Fruit fly (Drosophila melanogaster) whole organism, adult: ENCODE measurements around the gene CG6791.

ENCODE experiments used
- CG11617 ChIP-seq: fragments of 200-800 bp; sonication (Bioruptor generic); optimal IDR thresholded peaks from 2 replicates; lab custom pipeline; 2017; ENCODE audit warnings: mild to moderate bottlenecking, missing biosample characterization, missing genetic modification reagents, missing genetic modification characterization
- CG12768 ChIP-seq: fragments of 200-800 bp; sonication (Bioruptor generic); optimal IDR thresholded peaks from 2 replicates; lab custom pipeline; 2017; ENCODE audit warnings: missing biosample characterization, missing genetic modification characterization, mild to moderate bottlenecking, moderate library complexity, missing genetic modification reagents
- CG14711 ChIP-seq: fragments of 200-800 bp; sonication (Bioruptor generic); optimal IDR thresholded peaks from 2 replicates; lab custom pipeline; 2018; ENCODE audit warnings: missing biosample characterization, mild to moderate bottlenecking, missing genetic modification characterization, moderate library complexity
- CG1620 ChIP-seq: fragments of 200-800 bp; sonication (Bioruptor generic); optimal IDR thresholded peaks from 2 replicates; lab custom pipeline; 2016; ENCODE audit warnings: missing biosample characterization, missing genetic modification characterization
- CG33017 ChIP-seq: fragments of 200-800 bp; sonication (Bioruptor generic); optimal IDR thresholded peaks from 2 replicates; lab custom pipeline; 2018; ENCODE audit warnings: missing biosample characterization, mild to moderate bottlenecking, missing genetic modification characterization, moderate library complexity
- CG5204 ChIP-seq: fragments of 200-800 bp; sonication (Bioruptor generic); optimal IDR thresholded peaks from 2 replicates; lab custom pipeline; 2016; ENCODE audit warnings: missing biosample characterization, missing genetic modification characterization
- CG7045 ChIP-seq: fragments of 200-800 bp; sonication (Bioruptor generic); optimal IDR thresholded peaks from 2 replicates; lab custom pipeline; 2017; ENCODE audit warnings: missing biosample characterization, mild to moderate bottlenecking, missing genetic modification characterization
- CG7101 ChIP-seq: fragments of 200-800 bp; sonication (Bioruptor generic); optimal IDR thresholded peaks from 2 replicates; lab custom pipeline; 2018; ENCODE audit warnings: missing biosample characterization, mild to moderate bottlenecking, missing genetic modification characterization, moderate library complexity
- Clk ChIP-seq: fragments of 200-800 bp; sonication (Bioruptor generic); optimal IDR thresholded peaks from 2 replicates; lab custom pipeline; 2017; ENCODE audit warnings: missing biosample characterization, missing genetic modification characterization
- Crg-1 ChIP-seq: fragments of 200-800 bp; sonication (Bioruptor generic); optimal IDR thresholded peaks from 2 replicates; lab custom pipeline; 2016; ENCODE audit warnings: missing biosample characterization, missing genetic modification characterization
- Hr96 ChIP-seq: fragments of 200-800 bp; sonication (Bioruptor generic); optimal IDR thresholded peaks from 2 replicates; lab custom pipeline; 2016; ENCODE audit warnings: missing biosample characterization, missing genetic modification characterization
- Mnt ChIP-seq: fragments of 200-800 bp; sonication (Bioruptor generic); optimal IDR thresholded peaks from 2 replicates; lab custom pipeline; 2016; ENCODE audit warnings: missing biosample characterization, mild to moderate bottlenecking, missing genetic modification characterization
- bab1 ChIP-seq: fragments of 200-800 bp; sonication (Bioruptor generic); optimal IDR thresholded peaks from 3 replicates; lab custom pipeline; 2019; ENCODE audit warnings: missing biosample characterization, mild to moderate bottlenecking, missing genetic modification characterization, moderate library complexity
- cic ChIP-seq: fragments of 200-800 bp; sonication (Bioruptor generic); optimal IDR thresholded peaks from 2 replicates; lab custom pipeline; 2017; ENCODE audit warnings: missing biosample characterization, mild to moderate bottlenecking, missing genetic modification characterization, moderate library complexity
- cnc ChIP-seq, 2 experiments: fragments of >200 bp; optimal IDR thresholded peaks; 2 replicates each; lab custom pipeline; 2017
- kay ChIP-seq: fragments of 200-800 bp; sonication (Bioruptor generic); peaks from one replicate; lab custom pipeline; 2016; ENCODE audit warnings: missing biosample characterization, missing genetic modification characterization, borderline replicate concordance
- ovo ChIP-seq: fragments of 200-800 bp; sonication (Bioruptor generic); optimal IDR thresholded peaks from 2 replicates; lab custom pipeline; 2016; ENCODE audit warnings: missing biosample characterization, missing genetic modification characterization
- pad ChIP-seq: fragments of 200-800 bp; sonication (Bioruptor generic); optimal IDR thresholded peaks from 3 replicates; lab custom pipeline; 2017; ENCODE audit warnings: missing biosample characterization, missing genetic modification characterization, mild to moderate bottlenecking, moderate library complexity, missing genetic modification reagents
- tj ChIP-seq: fragments of 200-800 bp; sonication (Bioruptor generic); optimal IDR thresholded peaks from 3 replicates; lab custom pipeline; 2017; ENCODE audit warnings: missing biosample characterization, mild to moderate bottlenecking, missing genetic modification characterization, moderate library complexity
- toe ChIP-seq: fragments of 200-800 bp; sonication (Bioruptor generic); optimal IDR thresholded peaks from 2 replicates; lab custom pipeline; 2016; ENCODE audit warnings: missing biosample characterization, missing genetic modification characterization

Gene CG6791

dm6 chr3R:11619709-11620409 lies 29.9 kb upstream of the CG6791 start, which contains the start of the genes Jupiter and CG14710:
Gene Jupiter, minus strand, starts transcription at chr3R:11619906.
Gene CG14710, plus strand, starts transcription at chr3R:11620090.
- TF ChIP-seq CG14711 (tag; lab: Kevin White, UChicago) (peak; percentile 72), Clk (peak; percentile 59), ovo (GFP tag; lab: Kevin White, UChicago) (peak; percentile 63), CG33017 (tag; lab: Kevin White, UChicago) (peak; percentile 27), bab1 (GFP tag; lab: Kevin White, UChicago) (peak; percentile 72), CG7045 (GFP tag; lab: Kevin White, UChicago) (peak; percentile 23), Mnt (GFP tag; lab: Kevin White, UChicago) (peak; percentile 60), toe (GFP tag; lab: Kevin White, UChicago) (no peak), tj (peak; percentile 70), cic (GFP tag; lab: Kevin White, UChicago) (peak; percentile 45), CG7101 (tag; lab: Kevin White, UChicago) (peak; percentile 63), CG5204 (GFP tag; lab: Kevin White, UChicago) (no peak), Crg-1 (GFP tag; lab: Kevin White, UChicago) (peak; percentile 38), CG12768 (GFP tag; lab: Kevin White, UChicago) (peak; percentile 4), Hr96 (GFP tag; lab: Kevin White, UChicago) (no peak), kay (GFP tag; lab: Kevin White, UChicago) (no peak), pad (GFP tag; lab: Kevin White, UChicago) (peak; percentile 5), CG11617 (GFP tag; lab: Kevin White, UChicago) (no peak), cnc (optimal IDR thresholded peaks at IDR 0.05; lab: Kevin White, UChicago) (no peak), CG1620 (GFP tag; lab: Kevin White, UChicago) (peak; percentile 78)

DNA sequence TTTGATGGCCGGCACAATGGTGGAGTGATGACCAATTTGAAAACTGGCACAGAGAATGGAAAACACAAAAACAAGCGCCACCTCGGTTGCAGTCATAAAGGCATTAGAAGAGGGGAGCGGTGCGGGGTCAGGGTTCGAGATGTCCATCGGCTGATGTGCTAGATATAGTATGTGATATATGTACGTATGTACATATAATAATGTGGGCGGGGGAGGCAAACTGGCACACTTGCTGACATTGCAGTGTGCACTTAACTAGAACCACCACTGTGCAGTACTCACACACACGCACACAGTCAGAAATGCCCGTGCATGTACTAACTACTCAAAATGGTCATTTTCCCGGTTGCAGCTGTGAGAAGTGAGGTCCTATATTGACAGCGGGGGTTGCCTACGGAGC lies 28.9 kb upstream of the CG6791 start:
- TF ChIP-seq pad (GFP tag; lab: Kevin White, UChicago) (no peak), tj (peak; percentile 61), CG12768 (GFP tag; lab: Kevin White, UChicago) (peak; percentile 21)

dm6 chr3R:11617849-11618248 lies 27.9 kb upstream of the CG6791 start:
- no peak for TF ChIP-seq tj
- TF ChIP-seq kay (GFP tag; lab: Kevin White, UChicago) = no peak
- no peak for TF ChIP-seq cnc (optimal IDR thresholded peaks at IDR 0.05; lab: Kevin White, UChicago)
- TF ChIP-seq CG11617 (GFP tag; lab: Kevin White, UChicago) = no peak
- TF ChIP-seq toe (GFP tag; lab: Kevin White, UChicago) = no peak
- no peak for TF ChIP-seq CG5204 (GFP tag; lab: Kevin White, UChicago)
- no peak for TF ChIP-seq bab1 (GFP tag; lab: Kevin White, UChicago)
- no peak for TF ChIP-seq CG7101 (tag; lab: Kevin White, UChicago)
- no peak for TF ChIP-seq ovo (GFP tag; lab: Kevin White, UChicago)
- TF ChIP-seq CG7045 (GFP tag; lab: Kevin White, UChicago) = no peak
- TF ChIP-seq Crg-1 (GFP tag; lab: Kevin White, UChicago) = no peak
- TF ChIP-seq cic (GFP tag; lab: Kevin White, UChicago) = no peak
- TF ChIP-seq Hr96 (GFP tag; lab: Kevin White, UChicago) = no peak
- no peak for TF ChIP-seq CG1620 (GFP tag; lab: Kevin White, UChicago)

dm6 chr3R:11617363-11617762 lies 27.4 kb upstream of the CG6791 start:
- TF ChIP-seq cic (GFP tag; lab: Kevin White, UChicago) (no peak), Mnt (GFP tag; lab: Kevin White, UChicago) (no peak)

dm6 chr3R:11616219-11616618 lies 26.3 kb upstream of the CG6791 start:
- TF ChIP-seq cic (GFP tag; lab: Kevin White, UChicago) (no peak), CG14711 (tag; lab: Kevin White, UChicago) (no peak), CG7101 (tag; lab: Kevin White, UChicago) (no peak), CG5204 (GFP tag; lab: Kevin White, UChicago) (no peak), kay (GFP tag; lab: Kevin White, UChicago) (no peak), bab1 (GFP tag; lab: Kevin White, UChicago) (no peak), Crg-1 (GFP tag; lab: Kevin White, UChicago) (no peak), pad (GFP tag; lab: Kevin White, UChicago) (no peak), CG33017 (tag; lab: Kevin White, UChicago) (no peak), Mnt (GFP tag; lab: Kevin White, UChicago) (no peak), toe (GFP tag; lab: Kevin White, UChicago) (no peak), CG11617 (GFP tag; lab: Kevin White, UChicago) (no peak), cnc (optimal IDR thresholded peaks at IDR 0.05; lab: Kevin White, UChicago) (no peak), Clk (no peak), CG7045 (GFP tag; lab: Kevin White, UChicago) (no peak), CG1620 (GFP tag; lab: Kevin White, UChicago) (no peak), CG12768 (GFP tag; lab: Kevin White, UChicago) (no peak), ovo (GFP tag; lab: Kevin White, UChicago) (no peak), tj (no peak), Hr96 (GFP tag; lab: Kevin White, UChicago) (no peak)
